Fruit fly (Drosophila melanogaster) whole organism, embryonic: ENCODE data around the gene CG12299.
A peak's percentile ranks its signal among the peaks of the same experiment; 100 is the strongest.

Experiments used
- CG11696 ChIP-seq: fragments of 200-800 bp; sonication (Bioruptor generic); IDR thresholded peaks from 2 replicates; pipeline ENCODE4 v1.3.6; 2022; ENCODE audit warnings: missing biosample characterization, missing genetic modification characterization
- CG12219 ChIP-seq: fragments of 200-800 bp; sonication (Bioruptor generic); optimal IDR thresholded peaks from 3 replicates; lab custom pipeline; 2018; ENCODE audit warnings: missing biosample characterization, mild to moderate bottlenecking, missing genetic modification characterization
- CG12744 ChIP-seq: fragments of 200-800 bp; sonication (Bioruptor generic); optimal IDR thresholded peaks from 2 replicates; lab custom pipeline; 2016; ENCODE audit warnings: missing biosample characterization, missing genetic modification characterization
- CG12942 ChIP-seq: fragments of 200-800 bp; sonication (Bioruptor generic); optimal IDR thresholded peaks from 3 replicates; lab custom pipeline; 2016; ENCODE audit warnings: missing biosample characterization, missing genetic modification characterization
- CG15696 ChIP-seq: fragments of 200-800 bp; sonication (Bioruptor generic); optimal IDR thresholded peaks from 2 replicates; lab custom pipeline; 2019; ENCODE audit warnings: missing biosample characterization, mild to moderate bottlenecking, missing genetic modification characterization, moderate library complexity
- CG18619 ChIP-seq: fragments of 200-800 bp; sonication (Bioruptor generic); optimal IDR thresholded peaks from 3 replicates; lab custom pipeline; 2017; ENCODE audit warnings: missing biosample characterization, mild to moderate bottlenecking, missing genetic modification characterization
- CG18764 ChIP-seq: fragments of 200-800 bp; sonication (Bioruptor generic); optimal IDR thresholded peaks from 3 replicates; lab custom pipeline; 2016; ENCODE audit warnings: missing biosample characterization, missing genetic modification characterization
- CG34224 ChIP-seq: fragments of 200-800 bp; sonication (Bioruptor generic); IDR thresholded peaks from 3 replicates; pipeline ENCODE4 v1.3.6; 2022; ENCODE audit warnings: missing biosample characterization, missing genetic modification characterization; ENCODE audit not compliant: partially characterized antibody
- CG4424 ChIP-seq: fragments of 200-800 bp; sonication (Bioruptor generic); optimal IDR thresholded peaks from 3 replicates; lab custom pipeline; 2016; ENCODE audit warnings: missing biosample characterization, missing genetic modification characterization
- CG4820 ChIP-seq: fragments of 200-800 bp; sonication (Bioruptor generic); optimal IDR thresholded peaks from 3 replicates; lab custom pipeline; 2016; ENCODE audit warnings: missing biosample characterization, missing genetic modification characterization
- CG6254 ChIP-seq: fragments of 200-800 bp; sonication (Bioruptor generic); optimal IDR thresholded peaks from 3 replicates; lab custom pipeline; 2017; ENCODE audit warnings: mild to moderate bottlenecking, missing biosample characterization, missing genetic modification reagents, missing genetic modification characterization
- CG6689 ChIP-seq: fragments of 200-800 bp; sonication (Bioruptor generic); IDR thresholded peaks from 2 replicates; pipeline ENCODE4 v1.3.6; 2022; ENCODE audit warnings: missing biosample characterization, missing genetic modification characterization
- CG6765 ChIP-seq: fragments of 200-800 bp; sonication (Bioruptor generic); optimal IDR thresholded peaks from 3 replicates; lab custom pipeline; 2017; ENCODE audit warnings: missing biosample characterization, mild to moderate bottlenecking, missing genetic modification characterization
- CG8359 ChIP-seq: fragments of 200-800 bp; sonication (Bioruptor generic); optimal IDR thresholded peaks from 2 replicates; lab custom pipeline; 2017; ENCODE audit warnings: missing biosample characterization, mild to moderate bottlenecking, missing genetic modification characterization, borderline replicate concordance
- Dip3 ChIP-seq: fragments of 200-800 bp; sonication (Bioruptor generic); optimal IDR thresholded peaks from 3 replicates; lab custom pipeline; 2016; ENCODE audit warnings: missing biosample characterization, missing genetic modification characterization
- Dref ChIP-seq: fragments of 200-800 bp; sonication (Bioruptor generic); IDR thresholded peaks from 2 replicates; pipeline ENCODE4 v1.3.6; 2022; ENCODE audit warnings: missing biosample characterization, missing genetic modification characterization
- Fer3 ChIP-seq: fragments of 200-800 bp; sonication (Bioruptor generic); optimal IDR thresholded peaks from 2 replicates; lab custom pipeline; 2018; ENCODE audit warnings: missing biosample characterization, mild to moderate bottlenecking, missing genetic modification characterization, moderate library complexity
- Gug ChIP-seq: fragments of 200-800 bp; sonication (Bioruptor generic); IDR thresholded peaks from 4 replicates; pipeline ENCODE4 v1.3.6; 2022; ENCODE audit warnings: missing biosample characterization, missing genetic modification characterization
- HLH4C ChIP-seq: fragments of 200-800 bp; sonication (Bioruptor generic); IDR thresholded peaks from 3 replicates; pipeline ENCODE4 v1.3.6; 2022; ENCODE audit warnings: missing biosample characterization, missing genetic modification characterization; ENCODE audit not compliant: partially characterized antibody
- HLH54F ChIP-seq: fragments of 200-800 bp; sonication (Bioruptor generic); optimal IDR thresholded peaks from 3 replicates; lab custom pipeline; 2016; ENCODE audit warnings: missing biosample characterization, missing genetic modification characterization
- Mes4 ChIP-seq: fragments of 200-800 bp; sonication (Bioruptor generic); optimal IDR thresholded peaks from 2 replicates; lab custom pipeline; 2016; ENCODE audit warnings: missing biosample characterization, missing genetic modification characterization
- Optix ChIP-seq: fragments of 200-800 bp; sonication (Bioruptor generic); IDR thresholded peaks from 3 replicates; pipeline ENCODE4 v1.3.6; 2022; ENCODE audit warnings: missing biosample characterization, missing genetic modification characterization
- PHDP ChIP-seq: fragments of 200-800 bp; sonication (Bioruptor generic); optimal IDR thresholded peaks from 3 replicates; lab custom pipeline; 2018; ENCODE audit warnings: missing biosample characterization, mild to moderate bottlenecking, missing genetic modification characterization, moderate library complexity
- Tbp ChIP-seq: fragments of >200 bp; optimal IDR thresholded peaks from 2 replicates; lab custom pipeline; 2018; ENCODE audit warnings: missing biosample characterization, missing genetic modification characterization
- Xbp1 ChIP-seq: fragments of 200-800 bp; sonication (Bioruptor generic); optimal IDR thresholded peaks from 3 replicates; lab custom pipeline; 2016; ENCODE audit warnings: missing biosample characterization, mild to moderate bottlenecking, missing genetic modification characterization
- abd-A ChIP-seq: fragments of 200-800 bp; sonication (Bioruptor generic); optimal IDR thresholded peaks from 3 replicates; lab custom pipeline; 2019; ENCODE audit warnings: missing biosample characterization, mild to moderate bottlenecking, missing genetic modification characterization, moderate library complexity
- ase ChIP-seq: fragments of 200-800 bp; sonication (Bioruptor generic); IDR thresholded peaks from 3 replicates; pipeline ENCODE4 v1.3.6; 2022; ENCODE audit warnings: missing biosample characterization, missing genetic modification characterization
- ato ChIP-seq: fragments of 200-800 bp; sonication (Bioruptor generic); IDR thresholded peaks from 2 replicates; pipeline ENCODE4 v1.3.6; 2022; ENCODE audit warnings: missing biosample characterization, missing genetic modification characterization; ENCODE audit not compliant: partially characterized antibody
- az2 ChIP-seq: fragments of 200-800 bp; sonication (Bioruptor generic); optimal IDR thresholded peaks from 3 replicates; lab custom pipeline; 2016; ENCODE audit warnings: missing biosample characterization, missing genetic modification characterization
- bab2 ChIP-seq: fragments of 200-800 bp; sonication (Bioruptor generic); optimal IDR thresholded peaks from 2 replicates; lab custom pipeline; 2016; ENCODE audit warnings: missing biosample characterization, missing genetic modification characterization
- bcd ChIP-seq: fragments of 200-800 bp; sonication (Bioruptor generic); optimal IDR thresholded peaks from 2 replicates; lab custom pipeline; 2017; ENCODE audit warnings: missing biosample characterization, mild to moderate bottlenecking, missing genetic modification characterization
- caup ChIP-seq: fragments of 200-800 bp; sonication (Bioruptor generic); optimal IDR thresholded peaks from 3 replicates; lab custom pipeline; 2017; ENCODE audit warnings: missing biosample characterization, mild to moderate bottlenecking, missing genetic modification characterization, moderate library complexity; ENCODE audit not compliant: severe bottlenecking
- chinmo ChIP-seq: fragments of 200-800 bp; sonication (Bioruptor generic); IDR thresholded peaks from 4 replicates; pipeline ENCODE4 v1.3.6; 2022; ENCODE audit warnings: missing biosample characterization, missing genetic modification characterization; ENCODE audit not compliant: partially characterized antibody
- chm ChIP-seq: fragments of 200-800 bp; sonication (Bioruptor generic); IDR thresholded peaks from 2 replicates; pipeline ENCODE4 v1.3.6; 2022; ENCODE audit warnings: missing biosample characterization, missing genetic modification characterization
- corto ChIP-seq: fragments of 200-800 bp; sonication (Bioruptor generic); optimal IDR thresholded peaks from 2 replicates; lab custom pipeline; 2016; ENCODE audit warnings: missing biosample characterization, mild to moderate bottlenecking, missing genetic modification characterization, moderate library complexity
- da ChIP-seq: fragments of 200-800 bp; sonication (Bioruptor generic); optimal IDR thresholded peaks from 2 replicates; lab custom pipeline; 2016; ENCODE audit warnings: missing biosample characterization, missing genetic modification characterization
- dimm ChIP-seq: fragments of 200-800 bp; sonication (Bioruptor generic); IDR thresholded peaks from 2 replicates; pipeline ENCODE4 v1.3.6; 2022; ENCODE audit warnings: missing biosample characterization, missing genetic modification characterization
- disco-r ChIP-seq: fragments of 200-800 bp; sonication (Bioruptor generic); optimal IDR thresholded peaks from 2 replicates; lab custom pipeline; 2016; ENCODE audit warnings: missing biosample characterization, missing genetic modification characterization
- emc ChIP-seq: fragments of 200-800 bp; sonication (Bioruptor generic); optimal IDR thresholded peaks from 2 replicates; lab custom pipeline; 2016; ENCODE audit warnings: missing biosample characterization, missing genetic modification characterization
- en ChIP-seq: fragments of 200-800 bp; sonication (Bioruptor generic); optimal IDR thresholded peaks from 2 replicates; lab custom pipeline; 2016; ENCODE audit warnings: missing biosample characterization, missing genetic modification characterization
- fd96Cb ChIP-seq: fragments of 200-800 bp; sonication (Bioruptor generic); optimal IDR thresholded peaks from 2 replicates; lab custom pipeline; 2018; ENCODE audit warnings: missing biosample characterization, mild to moderate bottlenecking, missing genetic modification characterization, moderate library complexity
- jigr1 ChIP-seq: fragments of 200-800 bp; sonication (Bioruptor generic); IDR thresholded peaks from 3 replicates; pipeline ENCODE4 v1.3.6; 2022; ENCODE audit warnings: missing biosample characterization, missing genetic modification characterization
- mld ChIP-seq: fragments of 200-800 bp; sonication (Bioruptor generic); IDR thresholded peaks from 3 replicates; pipeline ENCODE4 v1.3.6; 2022; ENCODE audit warnings: missing biosample characterization, missing genetic modification characterization; ENCODE audit not compliant: partially characterized antibody
- nerfin-1 ChIP-seq: fragments of 200-800 bp; sonication (Bioruptor generic); optimal IDR thresholded peaks from 3 replicates; lab custom pipeline; 2019; ENCODE audit warnings: missing biosample characterization, mild to moderate bottlenecking, missing genetic modification characterization, moderate library complexity
- seq ChIP-seq: fragments of 200-800 bp; sonication (Bioruptor generic); IDR thresholded peaks from 2 replicates; pipeline ENCODE4 v1.3.6; 2022; ENCODE audit warnings: missing biosample characterization, missing genetic modification characterization
- sisA ChIP-seq: fragments of 200-800 bp; sonication (Bioruptor generic); IDR thresholded peaks from 2 replicates; pipeline ENCODE4 v1.3.6; 2022; ENCODE audit warnings: missing biosample characterization, missing genetic modification characterization
- sqz ChIP-seq: fragments of 200-800 bp; sonication (Bioruptor generic); optimal IDR thresholded peaks from 3 replicates; lab custom pipeline; 2018; ENCODE audit warnings: missing biosample characterization, mild to moderate bottlenecking, missing genetic modification characterization
- toy ChIP-seq: fragments of 200-800 bp; sonication (Bioruptor generic); IDR thresholded peaks from 2 replicates; pipeline ENCODE4 v1.3.6; 2022; ENCODE audit warnings: missing biosample characterization, missing genetic modification characterization
- zen ChIP-seq: fragments of 200-800 bp; sonication (Bioruptor generic); optimal IDR thresholded peaks from 3 replicates; lab custom pipeline; 2018; ENCODE audit warnings: missing biosample characterization, mild to moderate bottlenecking, missing genetic modification characterization, moderate library complexity
- zfh1 ChIP-seq: fragments of 200-800 bp; sonication (Bioruptor generic); IDR thresholded peaks from 3 replicates; pipeline ENCODE4 v1.3.6; 2022; ENCODE audit warnings: missing biosample characterization, missing genetic modification characterization

CG12299 gene

dm6 chr2L:10760422-10761166 is 23.4 kb downstream of the CG12299 start, which contains the start of gene CG6495 (continued):
- peak; percentile 33 for TF ChIP-seq bab2 (GFP tag; lab: Kevin White, UChicago)
- TF ChIP-seq nerfin-1 (tag; lab: Kevin White, UChicago) = peak; percentile 16
- peak; percentile 51 for TF ChIP-seq Xbp1 (GFP tag; lab: Kevin White, UChicago)
- TF ChIP-seq Dip3 = no peak
- TF ChIP-seq CG11696 = no peak
- TF ChIP-seq dimm (GFP tag; lab: Robert Waterston, UW) = no peak
- peak; percentile 0 for TF ChIP-seq CG4820 (GFP tag; lab: Kevin White, UChicago)
- TF ChIP-seq bcd (GFP tag; lab: Kevin White, UChicago) = peak; percentile 44
- no peak for TF ChIP-seq CG15696
- peak; percentile 56 for TF ChIP-seq Fer3 (tag; lab: Kevin White, UChicago)
- TF ChIP-seq CG18619 = peak; percentile 25
- TF ChIP-seq Tbp (GFP tag; lab: Kevin White, UChicago) = no peak
- TF ChIP-seq seq (GFP tag; lab: Robert Waterston, UW) = no peak
- peak; percentile 32 for TF ChIP-seq CG4424
- TF ChIP-seq Gug = no peak
- no peak for TF ChIP-seq CG12744 (GFP tag; lab: Kevin White, UChicago)
- TF ChIP-seq sisA (GFP tag; lab: Robert Waterston, UW) = peak; percentile 37; the same call in 1 of the 2 replicates
- no peak for TF ChIP-seq da (GFP tag; lab: Kevin White, UChicago)
- no peak for TF ChIP-seq Optix (GFP tag; lab: Robert Waterston, UW)
- peak; percentile 40 for TF ChIP-seq CG6765
- TF ChIP-seq fd96Cb (tag; lab: Kevin White, UChicago) = peak; percentile 47
- TF ChIP-seq CG34224 = no peak
- no peak for TF ChIP-seq ase (GFP tag; lab: Robert Waterston, UW)
- no peak for TF ChIP-seq chinmo
- TF ChIP-seq toy (GFP tag; lab: Robert Waterston, UW) = no peak
- 0 out of 3 replicates have a peak, but pooled peaks have one; percentile 13 for TF ChIP-seq zfh1 (GFP tag; lab: Robert Waterston, UW)
- no peak for TF ChIP-seq zen
- TF ChIP-seq jigr1 = no peak
- TF ChIP-seq abd-A (tag; lab: Kevin White, UChicago) = peak; percentile 90
- TF ChIP-seq mld (GFP tag; lab: Robert Waterston, UW) = no peak
- TF ChIP-seq sqz (GFP tag; lab: Kevin White, UChicago) = no peak
- TF ChIP-seq ato (GFP tag; lab: Robert Waterston, UW) = no peak
- no peak for TF ChIP-seq CG8359 (GFP tag; lab: Kevin White, UChicago)
- no peak for TF ChIP-seq en (GFP tag; lab: Kevin White, UChicago)
- no peak for TF ChIP-seq CG12942
- 0 out of 2 replicates have a peak, but pooled peaks have one; percentile 32 for TF ChIP-seq Dref
- no peak for TF ChIP-seq chm
- TF ChIP-seq disco-r (GFP tag; lab: Kevin White, UChicago) = no peak
- no peak for TF ChIP-seq corto
- no peak for TF ChIP-seq Mes4 (GFP tag; lab: Kevin White, UChicago)
- no peak for TF ChIP-seq CG12219
- TF ChIP-seq HLH54F (GFP tag; lab: Kevin White, UChicago) = no peak
- no peak for TF ChIP-seq CG18764 (GFP tag; lab: Kevin White, UChicago)
- TF ChIP-seq PHDP (tag; lab: Kevin White, UChicago) = peak; percentile 76
- TF ChIP-seq CG6254 (GFP tag; lab: Kevin White, UChicago) = no peak
- TF ChIP-seq emc (GFP tag; lab: Kevin White, UChicago) = no peak
- no peak for TF ChIP-seq HLH4C (GFP tag; lab: Robert Waterston, UW)
- no peak for TF ChIP-seq CG6689 (GFP tag; lab: Robert Waterston, UW)
- TF ChIP-seq caup (GFP tag; lab: Kevin White, UChicago) = peak; percentile 62
- peak; percentile 19 for TF ChIP-seq az2 (GFP tag; lab: Kevin White, UChicago)
